Worm (Caenorhabditis elegans) whole organism, young adult: ENCODE measurements around the gene fut-1.
A peak's percentile ranks its signal among the peaks of the same experiment; 100 is the strongest.

Source experiments
- C06A6.2 ChIP-seq: fragments of 200-800 bp; sonication (Bioruptor generic); conservative IDR thresholded peaks from 2 replicates; pipeline ENCODE4 v1.3.6; 2022; ENCODE audit warnings: missing genetic modification characterization, missing compliant biosample characterization
- F52B5.7 ChIP-seq: sonication (generic microtip); optimal IDR thresholded peaks from 2 replicates; lab custom pipeline; 2016; ENCODE audit warnings: mild to moderate bottlenecking, missing genetic modification characterization, missing compliant biosample characterization
- F55B11.4 ChIP-seq: sonication (generic microtip); optimal IDR thresholded peaks from 2 replicates; lab custom pipeline; 2016; ENCODE audit warnings: missing compliant biosample characterization, missing genetic modification characterization, borderline replicate concordance; ENCODE audit not compliant: insufficient read depth
- K12H6.12 ChIP-seq: fragments of 200-800 bp; sonication (Bioruptor generic); optimal IDR thresholded peaks from 2 replicates; lab custom pipeline; 2018; ENCODE audit warnings: mild to moderate bottlenecking, missing genetic modification characterization, missing compliant biosample characterization
- Y53F4B.3 ChIP-seq: fragments of 200-800 bp; sonication (Bioruptor generic); IDR thresholded peaks from 2 replicates; pipeline ENCODE4 v1.3.6; 2022; ENCODE audit warnings: missing genetic modification reagents, missing genetic modification characterization, missing compliant biosample characterization
- Y56A3A.18 ChIP-seq: fragments of 200-800 bp; sonication (Bioruptor generic); IDR thresholded peaks from 2 replicates; pipeline ENCODE4 v1.3.6; 2022; ENCODE audit warnings: missing genetic modification reagents, missing genetic modification characterization, missing compliant biosample characterization
- Y67H2A.10 ChIP-seq: fragments of 200-800 bp; sonication (Bioruptor generic); conservative IDR thresholded peaks from 2 replicates; pipeline ENCODE4 v1.3.6; 2022; ENCODE audit warnings: missing genetic modification reagents, missing genetic modification characterization, missing compliant biosample characterization
- ZK185.1 ChIP-seq: sonication (generic microtip); optimal IDR thresholded peaks from 2 replicates; lab custom pipeline; 2016; ENCODE audit warnings: mild to moderate bottlenecking, missing genetic modification characterization, missing compliant biosample characterization; ENCODE audit not compliant: poor library complexity, severe bottlenecking
- akir-1 ChIP-seq: fragments of 200-800 bp; sonication (Bioruptor generic); optimal IDR thresholded peaks from 2 replicates; lab custom pipeline; 2018; ENCODE audit warnings: mild to moderate bottlenecking, missing genetic modification characterization, moderate library complexity, missing compliant biosample characterization
- ama-1 ChIP-seq, 3 experiments: fragments of 150-350 bp in 1 of 3; sonication (generic microtip) in 2 of 3; optimal IDR thresholded peaks; 2 replicates each; lab custom pipeline; 2014 to 2018; ENCODE audit warnings: missing biosample characterization in 2 of 3, missing genetic modification characterization in 2 of 3, missing genetic modification reagents in 2 of 3
- aptf-2 ChIP-seq: fragments of 200-800 bp; sonication (Bioruptor generic); conservative IDR thresholded peaks from 2 replicates; pipeline ENCODE4 v1.3.6; 2022; ENCODE audit warnings: missing genetic modification reagents, missing genetic modification characterization, missing compliant biosample characterization
- atf-7 ChIP-seq: sonication (generic microtip); optimal IDR thresholded peaks from 2 replicates; lab custom pipeline; 2017; ENCODE audit warnings: mild to moderate bottlenecking, missing genetic modification characterization, missing compliant biosample characterization
- athp-1 ChIP-seq: sonication (generic microtip); optimal IDR thresholded peaks from 2 replicates; lab custom pipeline; 2017; ENCODE audit warnings: mild to moderate bottlenecking, missing genetic modification characterization, missing compliant biosample characterization
- attf-5 ChIP-seq: fragments of 200-800 bp; sonication (Bioruptor generic); optimal IDR thresholded peaks from 2 replicates; lab custom pipeline; 2018; ENCODE audit warnings: mild to moderate bottlenecking, missing genetic modification characterization, missing compliant biosample characterization
- attf-6 ChIP-seq: fragments of 200-800 bp; sonication (Bioruptor generic); IDR thresholded peaks from 2 replicates; pipeline ENCODE4 v1.3.6; 2022; ENCODE audit warnings: missing genetic modification reagents, missing genetic modification characterization, missing compliant biosample characterization
- bed-2 ChIP-seq: fragments of 200-800 bp; sonication (Bioruptor generic); IDR thresholded peaks from 2 replicates; pipeline ENCODE4 v1.3.6; 2022; ENCODE audit warnings: missing genetic modification reagents, missing genetic modification characterization, missing compliant biosample characterization
- ccch-3 ChIP-seq: fragments of 200-800 bp; sonication (Bioruptor generic); optimal IDR thresholded peaks from 2 replicates; lab custom pipeline; 2018; ENCODE audit warnings: mild to moderate bottlenecking, missing genetic modification characterization, missing compliant biosample characterization
- cebp-2 ChIP-seq: fragments of 200-800 bp; sonication (Bioruptor generic); IDR thresholded peaks from 2 replicates; pipeline ENCODE4 v1.3.6; 2022; ENCODE audit warnings: missing genetic modification characterization, missing compliant biosample characterization
- ceh-100 ChIP-seq: fragments of 200-800 bp; sonication (Bioruptor generic); IDR thresholded peaks from 2 replicates; pipeline ENCODE4 v1.3.6; 2022; ENCODE audit warnings: missing genetic modification reagents, missing genetic modification characterization, missing compliant biosample characterization
- ceh-27 ChIP-seq: fragments of 200-800 bp; sonication (Bioruptor generic); optimal IDR thresholded peaks from 2 replicates; lab custom pipeline; 2018; ENCODE audit warnings: mild to moderate bottlenecking, missing genetic modification characterization, moderate library complexity, missing compliant biosample characterization
- ceh-58 ChIP-seq: fragments of 200-800 bp; sonication (Bioruptor generic); IDR thresholded peaks from 2 replicates; pipeline ENCODE4 v1.3.6; 2022; ENCODE audit warnings: missing genetic modification characterization, missing compliant biosample characterization
- chd-7 ChIP-seq: sonication (generic microtip); optimal IDR thresholded peaks from 2 replicates; lab custom pipeline; 2016; ENCODE audit warnings: mild to moderate bottlenecking, missing genetic modification characterization, moderate library complexity, missing compliant biosample characterization
- hmg-1.2 ChIP-seq: fragments of 200-800 bp; sonication (Bioruptor generic); IDR thresholded peaks from 2 replicates; pipeline ENCODE4 v1.3.6; 2022; ENCODE audit warnings: missing genetic modification reagents, missing genetic modification characterization, missing compliant biosample characterization
- hrde-1 ChIP-seq: sonication (generic microtip); optimal IDR thresholded peaks from 2 replicates; lab custom pipeline; 2016; ENCODE audit warnings: missing genetic modification characterization, mild to moderate bottlenecking, missing compliant biosample characterization, moderate library complexity, missing genotype, missing genetic modification reagents, borderline replicate concordance
- hsf-1 ChIP-seq: fragments of 200-800 bp; sonication (Bioruptor generic); IDR thresholded peaks from 2 replicates; pipeline ENCODE4 v1.3.6; 2022; ENCODE audit warnings: missing genetic modification reagents, missing genetic modification characterization, missing compliant biosample characterization
- madf-10 ChIP-seq: sonication (generic microtip); optimal IDR thresholded peaks from 2 replicates; lab custom pipeline; 2016; ENCODE audit warnings: mild to moderate bottlenecking, missing genetic modification characterization, missing compliant biosample characterization
- madf-3 ChIP-seq: fragments of 200-800 bp; sonication (Bioruptor generic); IDR thresholded peaks from 2 replicates; pipeline ENCODE4 v1.3.6; 2022; ENCODE audit warnings: missing genetic modification reagents, missing genetic modification characterization, missing compliant biosample characterization
- madf-8 ChIP-seq: fragments of 200-800 bp; sonication (Bioruptor generic); conservative IDR thresholded peaks from 2 replicates; pipeline ENCODE4 v1.3.6; 2022; ENCODE audit warnings: missing genetic modification reagents, missing genetic modification characterization, missing compliant biosample characterization
- mes-4 ChIP-seq: sonication (generic microtip); optimal IDR thresholded peaks from 2 replicates; lab custom pipeline; 2016; ENCODE audit warnings: missing genotype, missing genetic modification characterization, missing compliant biosample characterization
- mxl-1 ChIP-seq: sonication (generic microtip); optimal IDR thresholded peaks from 2 replicates; lab custom pipeline; 2016; ENCODE audit warnings: missing genetic modification characterization, missing compliant biosample characterization
- nfya-1 ChIP-seq: sonication (generic microtip); optimal IDR thresholded peaks from 2 replicates; lab custom pipeline; 2017; ENCODE audit warnings: antibody characterized with exemption, missing compliant biosample characterization, missing genetic modification characterization, borderline replicate concordance; ENCODE audit not compliant: insufficient read depth
- nfyb-1 ChIP-seq: fragments of 200-800 bp; sonication (Bioruptor generic); IDR thresholded peaks from 2 replicates; pipeline ENCODE4 v1.3.6; 2022; ENCODE audit warnings: missing genetic modification reagents, missing genetic modification characterization, missing compliant biosample characterization
- nhr-120 ChIP-seq: fragments of 200-800 bp; sonication (Bioruptor generic); IDR thresholded peaks from 2 replicates; pipeline ENCODE4 v1.3.6; 2022; ENCODE audit warnings: missing genetic modification characterization, missing compliant biosample characterization
- nhr-80 ChIP-seq: sonication (generic microtip); optimal IDR thresholded peaks from 2 replicates; lab custom pipeline; 2016; ENCODE audit warnings: missing genetic modification characterization, missing compliant biosample characterization
- pha-4 ChIP-seq: fragments of 150-350 bp; sonication (generic microtip); optimal IDR thresholded peaks from 2 replicates; lab custom pipeline; 2014; ENCODE audit warnings: missing biosample characterization, missing genetic modification reagents, missing genetic modification characterization
- rec-8 ChIP-seq, 2 experiments: sonication (generic microtip); optimal IDR thresholded peaks; 2 replicates each; lab custom pipeline; 2016; ENCODE audit warnings: mild to moderate bottlenecking in 2 of 2, missing genetic modification characterization in 2 of 2, missing genetic modification reagents in 2 of 2, missing genotype in 2 of 2, missing biosample characterization in 1 of 2, missing compliant biosample characterization in 1 of 2, moderate library complexity in 1 of 2
- snpc-1.3 ChIP-seq: sonication (generic microtip); optimal IDR thresholded peaks from 2 replicates; lab custom pipeline; 2017; ENCODE audit warnings: missing genetic modification characterization, mild to moderate bottlenecking, missing compliant biosample characterization, antibody characterized with exemption, moderate library complexity, missing genotype, missing genetic modification reagents; ENCODE audit not compliant: insufficient read depth
- snpc-3.4 ChIP-seq: sonication (generic microtip); optimal IDR thresholded peaks from 2 replicates; lab custom pipeline; 2017; ENCODE audit warnings: missing genetic modification characterization, mild to moderate bottlenecking, missing compliant biosample characterization, antibody characterized with exemption, moderate library complexity, missing genotype, missing genetic modification reagents
- somi-1 ChIP-seq: fragments of 200-800 bp; sonication (Bioruptor generic); optimal IDR thresholded peaks from 2 replicates; lab custom pipeline; 2018; ENCODE audit warnings: mild to moderate bottlenecking, missing genetic modification characterization, missing compliant biosample characterization
- tbp1 ChIP-seq: fragments of 200-800 bp; sonication (Bioruptor generic); optimal IDR thresholded peaks from 2 replicates; lab custom pipeline; 2018; ENCODE audit warnings: mild to moderate bottlenecking, missing genetic modification characterization, missing compliant biosample characterization
- tbx-9 ChIP-seq: sonication (generic microtip); optimal IDR thresholded peaks from 2 replicates; lab custom pipeline; 2016; ENCODE audit warnings: borderline replicate concordance, missing genetic modification characterization, inconsistent platforms, missing compliant biosample characterization
- unc-130 ChIP-seq: sonication (generic microtip); optimal IDR thresholded peaks from 2 replicates; lab custom pipeline; 2016; ENCODE audit warnings: missing genetic modification reagents, missing genetic modification characterization, missing compliant biosample characterization
- xnd-1 ChIP-seq: sonication (generic microtip); optimal IDR thresholded peaks from 2 replicates; lab custom pipeline; 2016; ENCODE audit warnings: missing genotype, missing genetic modification reagents, missing genetic modification characterization, missing compliant biosample characterization
- ztf-18 ChIP-seq: sonication (generic microtip); optimal IDR thresholded peaks from 2 replicates; lab custom pipeline; 2016; ENCODE audit warnings: missing genotype, mild to moderate bottlenecking, missing genetic modification characterization, missing compliant biosample characterization
- ztf-22 ChIP-seq: fragments of 200-800 bp; sonication (Bioruptor generic); optimal IDR thresholded peaks from 2 replicates; lab custom pipeline; 2018; ENCODE audit warnings: mild to moderate bottlenecking, missing genetic modification characterization, moderate library complexity, missing compliant biosample characterization
- ztf-25 ChIP-seq: fragments of 200-800 bp; sonication (Bioruptor generic); IDR thresholded peaks from 2 replicates; pipeline ENCODE4 v1.3.6; 2022; ENCODE audit warnings: missing genetic modification reagents, missing genetic modification characterization, missing compliant biosample characterization
- ztf-26 ChIP-seq: sonication (generic microtip); optimal IDR thresholded peaks from 2 replicates; lab custom pipeline; 2017; ENCODE audit warnings: missing genetic modification characterization, missing compliant biosample characterization
- ztf-28 ChIP-seq: fragments of 200-800 bp; sonication (Bioruptor generic); IDR thresholded peaks from 2 replicates; pipeline ENCODE4 v1.3.6; 2022; ENCODE audit warnings: missing genetic modification reagents, missing genetic modification characterization, missing compliant biosample characterization
- ztf-3 ChIP-seq: fragments of 200-800 bp; sonication (Bioruptor generic); optimal IDR thresholded peaks from 2 replicates; lab custom pipeline; 2018; ENCODE audit warnings: mild to moderate bottlenecking, missing genetic modification characterization, missing compliant biosample characterization

Gene fut-1

DNA sequence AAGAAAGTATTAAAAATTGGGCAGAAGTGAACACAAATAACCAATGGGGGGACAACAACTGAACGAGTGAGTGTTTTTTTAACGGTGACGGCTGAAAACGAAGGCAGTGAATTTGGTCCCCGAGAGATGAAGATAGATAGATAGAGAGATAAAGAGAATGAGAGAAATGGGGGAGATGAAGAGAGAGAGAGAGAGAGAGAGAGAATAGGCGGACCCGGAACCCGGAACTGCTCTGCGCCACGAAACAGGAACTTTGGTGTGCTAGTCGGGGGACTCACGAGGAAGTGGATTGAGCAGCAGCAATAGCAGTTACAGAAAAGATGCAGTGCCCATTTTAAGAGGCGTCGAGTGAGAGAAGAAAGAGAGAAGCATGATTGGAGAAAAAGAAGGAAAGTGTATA lies 37.0 kb upstream of the fut-1 start (continued):
- TF ChIP-seq ceh-27 (peak; percentile 79), snpc-3.4 (no peak), aptf-2 (GFP tag; lab: Robert Waterston, UW) (no peak), pha-4 (tag; lab: Kevin White, UChicago) (no peak), mes-4 (tag; lab: Kevin White, UChicago) (no peak), bed-2 (GFP tag; lab: Robert Waterston, UW) (no peak), akir-1 (no peak), ceh-58 (GFP tag; lab: Robert Waterston, UW) (no peak), Y56A3A.18 (GFP tag; lab: Robert Waterston, UW) (no peak), attf-6 (GFP tag; lab: Robert Waterston, UW) (no peak), K12H6.12 (tag; lab: Kevin White, UChicago) (peak; percentile 94), ccch-3 (GFP tag; lab: Kevin White, UChicago) (no peak), Y53F4B.3 (GFP tag; lab: Robert Waterston, UW) (no peak), cebp-2 (no peak), F52B5.7 (no peak), ztf-26 (tag; lab: Kevin White, UChicago) (no peak), hmg-1.2 (GFP tag; lab: Robert Waterston, UW) (no peak), ztf-25 (GFP tag; lab: Robert Waterston, UW) (no peak), Y67H2A.10 (no peak), atf-7 (no peak), hsf-1 (GFP tag; lab: Robert Waterston, UW) (no peak), rec-8 (tag; optimal IDR thresholded peaks at IDR 0.05; lab: Kevin White, UChicago) (no peak), madf-3 (GFP tag; lab: Robert Waterston, UW) (no peak), nhr-80 (tag; lab: Kevin White, UChicago) (no peak), xnd-1 (tag; lab: Kevin White, UChicago) (no peak), nfya-1 (tag; lab: Kevin White, UChicago) (no peak), madf-8 (no peak), ZK185.1 (tag; lab: Kevin White, UChicago) (peak; percentile 31), ztf-3 (GFP tag; lab: Kevin White, UChicago) (no peak), ama-1 (optimal IDR thresholded peaks at IDR 0.05; lab: Kevin White, UChicago) (no peak), ama-1 (GFP tag; optimal IDR thresholded peaks at IDR 0.05; lab: Kevin White, UChicago) (no peak), ztf-18 (tag; lab: Kevin White, UChicago) (peak; percentile 5), nfyb-1 (GFP tag; lab: Robert Waterston, UW) (no peak), unc-130 (GFP tag; lab: Kevin White, UChicago) (no peak), tbp1 (GFP tag; lab: Kevin White, UChicago) (no peak), C06A6.2 (GFP tag; lab: Robert Waterston, UW) (0 out of 2 replicates have a peak, but pooled peaks have one; percentile 17), madf-10 (peak; percentile 8), somi-1 (peak; percentile 63), tbx-9 (no peak), chd-7 (tag; lab: Kevin White, UChicago) (peak; percentile 66), snpc-1.3 (no peak), ceh-100 (GFP tag; lab: Robert Waterston, UW) (no peak), F55B11.4 (tag; lab: Kevin White, UChicago) (no peak), nhr-120 (GFP tag; lab: Robert Waterston, UW) (no peak), attf-5 (GFP tag; lab: Kevin White, UChicago) (peak; percentile 26), hrde-1 (no peak), mxl-1 (tag; lab: Kevin White, UChicago) (no peak), ztf-28 (no peak), ztf-22 (GFP tag; lab: Kevin White, UChicago) (no peak), athp-1 (tag; lab: Kevin White, UChicago) (no peak)
